Worm (Caenorhabditis elegans) whole organism, midembryonic: ENCODE data around the gene C46H3.2.

ENCODE experiments used
- flt-1 ChIP-seq: fragments of 200-800 bp; sonication (Bioruptor generic); IDR thresholded peaks from 2 replicates; pipeline ENCODE4 v1.3.6; 2022; ENCODE audit warnings: missing genetic modification characterization, missing compliant biosample characterization
- klf-2 ChIP-seq: fragments of 200-800 bp; sonication (Bioruptor generic); conservative IDR thresholded peaks from 2 replicates; pipeline ENCODE4 v1.3.6; 2022; ENCODE audit warnings: missing genetic modification reagents, missing genetic modification characterization, missing compliant biosample characterization
- ref-1 ChIP-seq: fragments of 200-800 bp; sonication (Bioruptor generic); conservative IDR thresholded peaks from 2 replicates; pipeline ENCODE4 v1.3.6; 2022; ENCODE audit warnings: missing genetic modification reagents, missing genetic modification characterization, missing compliant biosample characterization
- ztf-29 ChIP-seq: fragments of 200-800 bp; sonication (Bioruptor generic); IDR thresholded peaks from 2 replicates; pipeline ENCODE4 v1.3.6; 2022; ENCODE audit warnings: missing genetic modification reagents, missing genetic modification characterization, missing compliant biosample characterization

ce11 chrX:1179984-1180383, 50.6 kb downstream of the C46H3.2 start, which contains the start of gene hot-8:
- no peak for TF ChIP-seq flt-1 (GFP tag; lab: Robert Waterston, UW)
- no peak for TF ChIP-seq ref-1 (GFP tag; lab: Robert Waterston, UW)
- TF ChIP-seq ztf-29 (GFP tag; lab: Robert Waterston, UW): no peak
- no peak for TF ChIP-seq klf-2 (GFP tag; lab: Robert Waterston, UW)
